Worm (Caenorhabditis elegans) whole organism, L1 larva: ENCODE measurements around the gene F47B7.4.

Experiments used
- C04F5.9 ChIP-seq: sonication (generic microtip); optimal IDR thresholded peaks from 2 replicates; lab custom pipeline; 2016; ENCODE audit warnings: missing genetic modification characterization, missing compliant biosample characterization
- C16A3.4 ChIP-seq: fragments of 150-350 bp; optimal IDR thresholded peaks from 2 replicates; lab custom pipeline; 2014; ENCODE audit warnings: missing biosample characterization, missing genetic modification characterization
- C34B4.2 ChIP-seq: sonication (generic microtip); optimal IDR thresholded peaks from 2 replicates; lab custom pipeline; 2017; ENCODE audit warnings: mild to moderate bottlenecking, missing genetic modification characterization, missing compliant biosample characterization
- F16B12.6 ChIP-seq: fragments of 150-350 bp; optimal IDR thresholded peaks from 2 replicates; lab custom pipeline; 2014; ENCODE audit warnings: missing biosample characterization, missing genetic modification characterization
- Y116A8C.19 ChIP-seq: sonication (generic microtip); optimal IDR thresholded peaks from 2 replicates; lab custom pipeline; 2016; ENCODE audit warnings: missing compliant biosample characterization, missing genetic modification characterization, borderline replicate concordance
- aha-1 ChIP-seq: fragments of 150-350 bp; optimal IDR thresholded peaks from 2 replicates; lab custom pipeline; 2014; ENCODE audit warnings: missing biosample characterization, missing genetic modification characterization
- aly-2 ChIP-seq: fragments of 150-350 bp; optimal IDR thresholded peaks from 2 replicates; lab custom pipeline; 2014; ENCODE audit warnings: missing biosample characterization, missing genetic modification characterization
- ama-1 ChIP-seq: fragments of 150-350 bp; optimal IDR thresholded peaks from 2 replicates; lab custom pipeline; 2014
- blmp-1 ChIP-seq: fragments of 150-350 bp; optimal IDR thresholded peaks from 2 replicates; lab custom pipeline; 2014; ENCODE audit warnings: missing biosample characterization, missing genetic modification characterization
- ceh-8 ChIP-seq: fragments of 200-800 bp; sonication (Bioruptor generic); optimal IDR thresholded peaks from 2 replicates; lab custom pipeline; 2018; ENCODE audit warnings: mild to moderate bottlenecking, missing genetic modification characterization, moderate library complexity, missing compliant biosample characterization
- ceh-82 ChIP-seq, 3 experiments: fragments of 150-350 bp in 1 of 3; sonication (generic microtip) in 2 of 3; optimal IDR thresholded peaks; 2 replicates each; lab custom pipeline; 2014 to 2017; ENCODE audit warnings: missing biosample characterization in 3 of 3, missing genetic modification characterization in 3 of 3
- ceh-90 ChIP-seq: sonication (generic microtip); optimal IDR thresholded peaks from 2 replicates; lab custom pipeline; 2016; ENCODE audit warnings: missing genetic modification characterization, missing compliant biosample characterization
- dpl-1 ChIP-seq, 3 experiments: fragments of 150-350 bp in 2 of 3; sonication (generic microtip) in 1 of 3; optimal IDR thresholded peaks; 2 replicates each; lab custom pipeline; 2014 to 2017; ENCODE audit warnings: missing biosample characterization in 3 of 3, missing genetic modification characterization in 3 of 3, missing genetic modification reagents in 3 of 3
- dsc-1 ChIP-seq: sonication (generic microtip); optimal IDR thresholded peaks from 2 replicates; lab custom pipeline; 2016; ENCODE audit warnings: mild to moderate bottlenecking, missing genetic modification characterization, missing compliant biosample characterization
- efl-1 ChIP-seq, 4 experiments: fragments of 150-350 bp; optimal IDR thresholded peaks in 3 of 4; peaks in 1 of 4; 1 replicate in 1 of 4; 2 replicates in 3 of 4; lab custom pipeline; 2014; ENCODE audit warnings: missing biosample characterization in 2 of 4, missing genetic modification characterization in 2 of 4, missing genetic modification reagents in 2 of 4
- efl-3 ChIP-seq: fragments of 200-800 bp; sonication (Bioruptor generic); optimal IDR thresholded peaks from 2 replicates; lab custom pipeline; 2018; ENCODE audit warnings: mild to moderate bottlenecking, missing genetic modification characterization, missing compliant biosample characterization
- egl-13 ChIP-seq: sonication (generic microtip); optimal IDR thresholded peaks from 2 replicates; lab custom pipeline; 2016; ENCODE audit warnings: missing genotype, missing genetic modification reagents, missing genetic modification characterization, missing compliant biosample characterization
- elt-3 ChIP-seq, 6 experiments: fragments of 150-350 bp in 1 of 6; sonication (generic microtip); optimal IDR thresholded peaks; 2 replicates each; lab custom pipeline; 2017 to 2018; ENCODE audit warnings: missing biosample characterization in 6 of 6, missing genetic modification characterization in 6 of 6, inconsistent platforms in 1 of 6
- ets-5 ChIP-seq: fragments of 200-800 bp; sonication (Bioruptor generic); IDR thresholded peaks from 2 replicates; pipeline ENCODE4 v1.3.6; 2022; ENCODE audit warnings: missing genetic modification characterization, missing compliant biosample characterization
- fkh-8 ChIP-seq: sonication (generic microtip); optimal IDR thresholded peaks from 2 replicates; lab custom pipeline; 2016; ENCODE audit warnings: mild to moderate bottlenecking, missing genetic modification characterization, missing compliant biosample characterization
- fos-1 ChIP-seq: fragments of 150-350 bp; optimal IDR thresholded peaks from 2 replicates; lab custom pipeline; 2014; ENCODE audit warnings: missing biosample characterization, missing genetic modification characterization
- hlh-17 ChIP-seq: fragments of 200-800 bp; sonication (Bioruptor generic); optimal IDR thresholded peaks from 2 replicates; lab custom pipeline; 2018; ENCODE audit warnings: missing genetic modification characterization, mild to moderate bottlenecking, missing compliant biosample characterization, moderate library complexity, borderline replicate concordance
- irx-1 ChIP-seq: sonication (generic microtip); optimal IDR thresholded peaks from 2 replicates; lab custom pipeline; 2016; ENCODE audit warnings: missing genetic modification characterization, missing compliant biosample characterization
- isw-1 ChIP-seq: fragments of 200-800 bp; sonication (Bioruptor generic); IDR thresholded peaks from 2 replicates; pipeline ENCODE4 v1.3.6; 2022; ENCODE audit warnings: missing genetic modification characterization, missing compliant biosample characterization
- lin-15B ChIP-seq: fragments of 150-350 bp; sonication (generic microtip); optimal IDR thresholded peaks from 3 replicates; lab custom pipeline; 2014; ENCODE audit warnings: missing biosample characterization, missing genetic modification characterization
- lin-35 ChIP-seq, 2 experiments: fragments of 150-350 bp; optimal IDR thresholded peaks; 2 replicates each; lab custom pipeline; 2014; ENCODE audit warnings: missing biosample characterization in 2 of 2, missing genetic modification characterization in 2 of 2, missing genetic modification reagents in 2 of 2
- lir-3 ChIP-seq: sonication (generic microtip); optimal IDR thresholded peaks from 2 replicates; lab custom pipeline; 2016; ENCODE audit warnings: mild to moderate bottlenecking, missing genetic modification characterization, moderate library complexity, missing compliant biosample characterization; ENCODE audit not compliant: poor library complexity
- lsy-2 ChIP-seq, 2 experiments: fragments of 150-350 bp; optimal IDR thresholded peaks; 2 replicates each; lab custom pipeline; 2014; ENCODE audit warnings: missing biosample characterization in 2 of 2, missing genetic modification characterization in 2 of 2
- mab-9 ChIP-seq: fragments of 200-800 bp; sonication (Bioruptor generic); IDR thresholded peaks from 2 replicates; pipeline ENCODE4 v1.3.6; 2022; ENCODE audit warnings: missing genetic modification reagents, missing genetic modification characterization, missing compliant biosample characterization
- mdl-1 ChIP-seq, 2 experiments: fragments of 150-350 bp; optimal IDR thresholded peaks; 2 replicates each; lab custom pipeline; 2014 to 2017; ENCODE audit warnings: missing biosample characterization in 2 of 2, missing genetic modification characterization in 2 of 2, inconsistent platforms in 1 of 2
- mef-2 ChIP-seq: fragments of 150-350 bp; optimal IDR thresholded peaks from 2 replicates; lab custom pipeline; 2014; ENCODE audit warnings: missing biosample characterization, missing genetic modification characterization
- nhr-11 ChIP-seq: fragments of 150-350 bp; optimal IDR thresholded peaks from 2 replicates; lab custom pipeline; 2014; ENCODE audit warnings: missing biosample characterization, missing genetic modification characterization
- nhr-20 ChIP-seq: sonication (generic microtip); optimal IDR thresholded peaks from 2 replicates; lab custom pipeline; 2016; ENCODE audit warnings: mild to moderate bottlenecking, missing genetic modification characterization, missing compliant biosample characterization
- nhr-237 ChIP-seq: fragments of 150-350 bp; optimal IDR thresholded peaks from 2 replicates; lab custom pipeline; 2014; ENCODE audit warnings: missing biosample characterization, missing genetic modification characterization
- nhr-47 ChIP-seq: sonication (generic microtip); optimal IDR thresholded peaks from 2 replicates; lab custom pipeline; 2016; ENCODE audit warnings: mild to moderate bottlenecking, missing genetic modification characterization, moderate library complexity, missing compliant biosample characterization
- nhr-71 ChIP-seq: sonication (generic microtip); optimal IDR thresholded peaks from 2 replicates; lab custom pipeline; 2016; ENCODE audit warnings: mild to moderate bottlenecking, missing genetic modification characterization, moderate library complexity, missing compliant biosample characterization
- nhr-77 ChIP-seq: fragments of 150-350 bp; optimal IDR thresholded peaks from 2 replicates; lab custom pipeline; 2014; ENCODE audit warnings: missing biosample characterization, missing genetic modification characterization
- nhr-84 ChIP-seq: sonication (generic microtip); optimal IDR thresholded peaks from 2 replicates; lab custom pipeline; 2017; ENCODE audit warnings: missing biosample characterization, missing genetic modification characterization
- pax-3 ChIP-seq: fragments of 200-800 bp; sonication (Bioruptor generic); optimal IDR thresholded peaks from 2 replicates; lab custom pipeline; 2018; ENCODE audit warnings: mild to moderate bottlenecking, missing genetic modification characterization, moderate library complexity, missing compliant biosample characterization
- rnt-1 ChIP-seq: sonication (generic microtip); optimal IDR thresholded peaks from 2 replicates; lab custom pipeline; 2016; ENCODE audit warnings: mild to moderate bottlenecking, missing genetic modification characterization, moderate library complexity, missing compliant biosample characterization
- snpc-4 ChIP-seq: fragments of 150-350 bp; optimal IDR thresholded peaks from 2 replicates; lab custom pipeline; 2014; ENCODE audit warnings: missing biosample characterization, missing genetic modification characterization
- snu-23 ChIP-seq: sonication (generic microtip); optimal IDR thresholded peaks from 2 replicates; lab custom pipeline; 2016; ENCODE audit warnings: missing genetic modification characterization, missing compliant biosample characterization
- sox-4 ChIP-seq: sonication (generic microtip); optimal IDR thresholded peaks from 2 replicates; lab custom pipeline; 2016; ENCODE audit warnings: missing genetic modification characterization, missing compliant biosample characterization
- tbx-2 ChIP-seq: sonication (generic microtip); optimal IDR thresholded peaks from 2 replicates; lab custom pipeline; 2016; ENCODE audit warnings: missing genetic modification characterization, missing compliant biosample characterization
- unc-130 ChIP-seq: fragments of 150-350 bp; optimal IDR thresholded peaks from 2 replicates; lab custom pipeline; 2017; ENCODE audit warnings: missing biosample characterization, missing genetic modification characterization, inconsistent platforms
- unc-30 ChIP-seq: sonication (generic microtip); optimal IDR thresholded peaks from 2 replicates; lab custom pipeline; 2017; ENCODE audit warnings: missing biosample characterization, missing genetic modification characterization
- unc-98 ChIP-seq: fragments of 200-800 bp; sonication (Bioruptor generic); IDR thresholded peaks from 2 replicates; pipeline ENCODE4 v1.3.6; 2022; ENCODE audit warnings: missing genetic modification characterization, missing compliant biosample characterization
- xbp-1 ChIP-seq: sonication (generic microtip); optimal IDR thresholded peaks from 2 replicates; lab custom pipeline; 2016; ENCODE audit warnings: missing genetic modification characterization, missing compliant biosample characterization
- zag-1 ChIP-seq: fragments of 150-350 bp; optimal IDR thresholded peaks from 2 replicates; lab custom pipeline; 2014; ENCODE audit warnings: missing biosample characterization, missing genetic modification characterization
- zip-4 ChIP-seq: fragments of 200-800 bp; sonication (Bioruptor generic); optimal IDR thresholded peaks from 2 replicates; lab custom pipeline; 2018; ENCODE audit warnings: mild to moderate bottlenecking, missing genetic modification characterization, moderate library complexity, missing compliant biosample characterization
- ztf-11 ChIP-seq, 2 experiments: sonication (generic microtip); optimal IDR thresholded peaks; 2 replicates each; lab custom pipeline; 2016 to 2017; ENCODE audit warnings: missing genetic modification characterization in 2 of 2, missing biosample characterization in 1 of 2, missing compliant biosample characterization in 1 of 2
- ztf-4 ChIP-seq: fragments of 150-350 bp; optimal IDR thresholded peaks from 2 replicates; lab custom pipeline; 2014; ENCODE audit warnings: missing biosample characterization, missing genetic modification characterization

F47B7.4 gene

ce11 chrX:3787431-3788076 is 21.1 kb upstream of the F47B7.4 start, which contains the start of gene pmpl-1:
TSS of gene pmpl-1 (plus strand) at chrX:3788026.
- no peak for TF ChIP-seq F16B12.6 (tag; lab: Kevin White, UChicago)
- no peak for TF ChIP-seq efl-3 (GFP tag; lab: Kevin White, UChicago)
- TF ChIP-seq lin-35 (GFP tag; optimal IDR thresholded peaks at IDR 0.05; lab: Kevin White, UChicago), result peak; percentile 34
- peak; percentile 39 for TF ChIP-seq blmp-1
- TF ChIP-seq ztf-11 (tag; optimal IDR thresholded peaks at IDR 0.05; lab: Kevin White, UChicago), result peak in 1 of 2 experiments; percentile 11
- no peak for TF ChIP-seq egl-13 (tag; lab: Kevin White, UChicago)
- no peak for TF ChIP-seq Y116A8C.19 (tag; lab: Kevin White, UChicago)
- no peak for TF ChIP-seq fkh-8 (tag; lab: Kevin White, UChicago)
- no peak for TF ChIP-seq lin-15B (tag; lab: Kevin White, UChicago)
- TF ChIP-seq nhr-20, result peak; percentile 81
- TF ChIP-seq xbp-1 (tag; lab: Kevin White, UChicago), result peak; percentile 32
- no peak for TF ChIP-seq C04F5.9
- TF ChIP-seq hlh-17 (GFP tag; lab: Kevin White, UChicago), result no peak
- peak; percentile 50 for TF ChIP-seq unc-130 (tag; lab: Kevin White, UChicago)
- no peak for TF ChIP-seq sox-4 (tag; lab: Kevin White, UChicago)
- TF ChIP-seq ceh-90, result no peak
- peak in 2 of 3 experiments; percentile 8 to 17 for TF ChIP-seq ceh-82 (tag; optimal IDR thresholded peaks at IDR 0.05; lab: Kevin White, UChicago)
- TF ChIP-seq unc-30 (tag; lab: Kevin White, UChicago), result no peak
- TF ChIP-seq rnt-1 (tag; lab: Kevin White, UChicago), result peak; percentile 50
- no peak for TF ChIP-seq ztf-4 (tag; lab: Kevin White, UChicago)
- TF ChIP-seq dpl-1 (GFP tag; optimal IDR thresholded peaks at IDR 0.05; lab: Kevin White, UChicago), result peak in 2 of 3 experiments; percentile 4 to 11
- TF ChIP-seq mdl-1 (tag; optimal IDR thresholded peaks at IDR 0.05; lab: Kevin White, UChicago), result peak in 1 of 2 experiments; percentile 73
- TF ChIP-seq ceh-8 (GFP tag; lab: Kevin White, UChicago), result no peak
- TF ChIP-seq nhr-237 (tag; lab: Kevin White, UChicago), result no peak
- TF ChIP-seq fos-1, result no peak
- TF ChIP-seq dsc-1 (tag; lab: Kevin White, UChicago), result peak; percentile 23
- no peak for TF ChIP-seq nhr-84 (tag; lab: Kevin White, UChicago)
- TF ChIP-seq efl-1 (optimal IDR thresholded peaks at IDR 0.05; lab: Kevin White, UChicago), result no peak
- TF ChIP-seq efl-1 (GFP tag; optimal IDR thresholded peaks at IDR 0.05 in 1 of 2; lab: Kevin White, UChicago), result peak in 1 of 2 experiments; percentile 86
- no peak for TF ChIP-seq zip-4
- TF ChIP-seq lir-3 (tag; lab: Kevin White, UChicago), result no peak
- peak; percentile 80 for TF ChIP-seq snu-23 (GFP tag; lab: Kevin White, UChicago)
- TF ChIP-seq snpc-4 (tag; lab: Kevin White, UChicago), result no peak
- no peak for TF ChIP-seq ets-5 (GFP tag; lab: Robert Waterston, UW)
- no peak for TF ChIP-seq nhr-11 (tag; lab: Kevin White, UChicago)
- TF ChIP-seq C16A3.4 (tag; lab: Kevin White, UChicago), result peak; percentile 44
- no peak for TF ChIP-seq ama-1
- TF ChIP-seq pax-3 (tag; lab: Kevin White, UChicago), result peak; percentile 0
- TF ChIP-seq mef-2 (tag; lab: Kevin White, UChicago), result no peak
- no peak for TF ChIP-seq C34B4.2 (tag; lab: Kevin White, UChicago)
- TF ChIP-seq nhr-71 (tag; lab: Kevin White, UChicago), result peak; percentile 80
- peak; percentile 51 for TF ChIP-seq nhr-47
- peak in 3 of 6 experiments; percentile 28 to 67 (median 48) for TF ChIP-seq elt-3 (tag; optimal IDR thresholded peaks at IDR 0.05; lab: Kevin White, UChicago)
- no peak for TF ChIP-seq mab-9 (GFP tag; lab: Robert Waterston, UW)
- no peak for TF ChIP-seq isw-1 (GFP tag; lab: Robert Waterston, UW)
- TF ChIP-seq irx-1 (tag; lab: Kevin White, UChicago), result peak; percentile 36
- TF ChIP-seq zag-1 (tag; lab: Kevin White, UChicago), result no peak
- no peak for TF ChIP-seq aly-2 (tag; lab: Kevin White, UChicago)
- no peak for TF ChIP-seq aha-1 (tag; lab: Kevin White, UChicago)
- peak; percentile 50 for TF ChIP-seq tbx-2 (tag; lab: Kevin White, UChicago)
- no peak for TF ChIP-seq unc-98 (GFP tag; lab: Robert Waterston, UW)
- peak; percentile 33 to 53 for TF ChIP-seq lsy-2 (tag; optimal IDR thresholded peaks at IDR 0.05; lab: Kevin White, UChicago)
- no peak for TF ChIP-seq nhr-77 (tag; lab: Kevin White, UChicago)
